Fruit fly (Drosophila melanogaster) whole organism, embryonic: ENCODE measurements around the gene wb.

Experiments used
- Asciz ChIP-seq: fragments of 200-800 bp; sonication (Bioruptor generic); optimal IDR thresholded peaks from 2 replicates; lab custom pipeline; 2017; ENCODE audit warnings: missing biosample characterization, mild to moderate bottlenecking, missing genetic modification characterization, missing genetic modification reagents
- B-H2 ChIP-seq: fragments of 200-800 bp; sonication (Bioruptor generic); optimal IDR thresholded peaks from 2 replicates; lab custom pipeline; 2018; ENCODE audit warnings: missing biosample characterization, mild to moderate bottlenecking, missing genetic modification characterization
- BEAF-32 ChIP-seq: fragments of 200-800 bp; sonication (Bioruptor generic); optimal IDR thresholded peaks from 3 replicates; lab custom pipeline; 2017; ENCODE audit warnings: missing biosample characterization, missing genetic modification characterization, mild to moderate bottlenecking, moderate library complexity, missing genetic modification reagents
- CG10147 ChIP-seq: fragments of 200-800 bp; sonication (Bioruptor generic); optimal IDR thresholded peaks from 2 replicates; lab custom pipeline; 2019; ENCODE audit warnings: missing biosample characterization, mild to moderate bottlenecking, missing genetic modification characterization, moderate library complexity
- CG10321 ChIP-seq: fragments of 200-800 bp; sonication (Bioruptor generic); IDR thresholded peaks from 2 replicates; pipeline ENCODE4 v1.3.6; 2022; ENCODE audit warnings: missing biosample characterization, missing genetic modification characterization
- CG10565 ChIP-seq: fragments of 200-800 bp; sonication (Bioruptor generic); optimal IDR thresholded peaks from 3 replicates; lab custom pipeline; 2016; ENCODE audit warnings: missing biosample characterization, mild to moderate bottlenecking, missing genetic modification characterization
- CG12071 ChIP-seq: fragments of 200-800 bp; sonication (Bioruptor generic); optimal IDR thresholded peaks from 3 replicates; lab custom pipeline; 2018; ENCODE audit warnings: missing biosample characterization, mild to moderate bottlenecking, missing genetic modification characterization
- CG15073 ChIP-seq: fragments of 200-800 bp; sonication (Bioruptor generic); optimal IDR thresholded peaks from 2 replicates; lab custom pipeline; 2016; ENCODE audit warnings: missing biosample characterization, missing genetic modification characterization
- CG17385 ChIP-seq: fragments of 200-800 bp; sonication (Bioruptor generic); optimal IDR thresholded peaks from 3 replicates; lab custom pipeline; 2018; ENCODE audit warnings: missing biosample characterization, mild to moderate bottlenecking, missing genetic modification characterization
- CG18599 ChIP-seq: fragments of 200-800 bp; sonication (Bioruptor generic); optimal IDR thresholded peaks from 3 replicates; lab custom pipeline; 2017; ENCODE audit warnings: missing biosample characterization, missing genetic modification characterization, mild to moderate bottlenecking, moderate library complexity, missing genetic modification reagents
- CG2712 ChIP-seq: fragments of 200-800 bp; optimal IDR thresholded peaks from 3 replicates; lab custom pipeline; 2019; ENCODE audit warnings: missing biosample characterization, mild to moderate bottlenecking, missing genetic modification characterization, moderate library complexity
- CG31441 ChIP-seq: fragments of 200-800 bp; sonication (Bioruptor generic); IDR thresholded peaks from 2 replicates; pipeline ENCODE4 v1.3.6; 2022; ENCODE audit warnings: missing biosample characterization, missing genetic modification characterization
- CG3726 ChIP-seq: fragments of 200-800 bp; sonication (Bioruptor generic); IDR thresholded peaks from 3 replicates; pipeline ENCODE4, ENCODE4 v1.3.6; 2022; ENCODE audit warnings: missing biosample characterization, missing genetic modification characterization
- CG3838 ChIP-seq: fragments of 200-800 bp; sonication (Bioruptor generic); optimal IDR thresholded peaks from 3 replicates; lab custom pipeline; 2016; ENCODE audit warnings: missing biosample characterization, missing genetic modification characterization
- CG43689 ChIP-seq: fragments of 200-800 bp; sonication (Bioruptor generic); IDR thresholded peaks from 2 replicates; pipeline ENCODE4 v1.3.6; 2022; ENCODE audit warnings: missing biosample characterization, missing genetic modification characterization
- CG5180 ChIP-seq: fragments of 200-800 bp; sonication (Bioruptor generic); optimal IDR thresholded peaks from 3 replicates; lab custom pipeline; 2017; ENCODE audit warnings: missing biosample characterization, missing genetic modification characterization, mild to moderate bottlenecking, moderate library complexity, missing genetic modification reagents
- D19B ChIP-seq: fragments of 200-800 bp; sonication (Bioruptor generic); optimal IDR thresholded peaks from 2 replicates; lab custom pipeline; 2017; ENCODE audit warnings: missing biosample characterization, mild to moderate bottlenecking, missing genetic modification characterization
- Deaf1 ChIP-seq: fragments of 200-800 bp; optimal IDR thresholded peaks from 3 replicates; lab custom pipeline; 2019; ENCODE audit warnings: missing biosample characterization, mild to moderate bottlenecking, missing genetic modification characterization, moderate library complexity
- Hr3 ChIP-seq: fragments of 200-800 bp; sonication (Bioruptor generic); optimal IDR thresholded peaks from 3 replicates; lab custom pipeline; 2016; ENCODE audit warnings: missing biosample characterization, missing genetic modification characterization
- Kr ChIP-seq: fragments of 200-800 bp; sonication (Bioruptor generic); optimal IDR thresholded peaks from 2 replicates; lab custom pipeline; 2017; ENCODE audit warnings: missing biosample characterization, mild to moderate bottlenecking, missing genetic modification characterization
- Lhr ChIP-seq: fragments of 200-800 bp; sonication (Bioruptor generic); optimal IDR thresholded peaks from 3 replicates; lab custom pipeline; 2017; ENCODE audit warnings: mild to moderate bottlenecking, missing biosample characterization, missing genetic modification reagents, missing genetic modification characterization
- Lim3 ChIP-seq: fragments of 200-800 bp; sonication (Bioruptor generic); IDR thresholded peaks from 2 replicates; pipeline ENCODE4 v1.3.6; 2022; ENCODE audit warnings: missing biosample characterization, missing genetic modification characterization
- NfI ChIP-seq: fragments of 200-800 bp; sonication (Bioruptor generic); optimal IDR thresholded peaks from 3 replicates; lab custom pipeline; 2018; ENCODE audit warnings: missing biosample characterization, mild to moderate bottlenecking, missing genetic modification characterization, moderate library complexity
- Rx ChIP-seq: fragments of 200-800 bp; sonication (Bioruptor generic); IDR thresholded peaks from 2 replicates; pipeline ENCODE4 v1.3.6; 2022; ENCODE audit warnings: missing biosample characterization, missing genetic modification characterization
- Spps ChIP-seq: fragments of 200-800 bp; sonication (Bioruptor generic); optimal IDR thresholded peaks from 2 replicates; lab custom pipeline; 2018; ENCODE audit warnings: missing biosample characterization, mild to moderate bottlenecking, missing genetic modification characterization
- Vsx1 ChIP-seq: fragments of 200-800 bp; sonication (Bioruptor generic); optimal IDR thresholded peaks from 2 replicates; lab custom pipeline; 2017; ENCODE audit warnings: missing biosample characterization, mild to moderate bottlenecking, missing genetic modification characterization, missing genetic modification reagents
- bsh ChIP-seq, 2 experiments: fragments of 200-800 bp; sonication (Bioruptor generic); optimal IDR thresholded peaks; 2 replicates each; lab custom pipeline; 2017 to 2018; ENCODE audit warnings: mild to moderate bottlenecking in 2 of 2, missing biosample characterization in 2 of 2, missing genetic modification characterization in 2 of 2, moderate library complexity in 1 of 2
- btn ChIP-seq: fragments of 200-800 bp; sonication (Bioruptor generic); optimal IDR thresholded peaks from 2 replicates; lab custom pipeline; 2016; ENCODE audit warnings: missing biosample characterization, missing genetic modification characterization
- crc ChIP-seq: fragments of 200-800 bp; sonication (Bioruptor generic); optimal IDR thresholded peaks from 2 replicates; lab custom pipeline; 2016; ENCODE audit warnings: missing biosample characterization, missing genetic modification characterization
- croc ChIP-seq: fragments of 200-800 bp; sonication (Bioruptor generic); conservative IDR thresholded peaks from 3 replicates; pipeline ENCODE4 v1.3.6; 2022; ENCODE audit warnings: missing biosample characterization, missing genetic modification characterization
- crol ChIP-seq: fragments of 200-800 bp; sonication (Bioruptor generic); IDR thresholded peaks from 2 replicates; pipeline ENCODE4 v1.3.6; 2022; ENCODE audit warnings: missing biosample characterization, missing genetic modification characterization
- gem ChIP-seq: fragments of 200-800 bp; sonication (Bioruptor generic); optimal IDR thresholded peaks from 2 replicates; lab custom pipeline; 2019; ENCODE audit warnings: missing biosample characterization, mild to moderate bottlenecking, missing genetic modification characterization, moderate library complexity
- grau ChIP-seq: fragments of 200-800 bp; optimal IDR thresholded peaks from 3 replicates; lab custom pipeline; 2019; ENCODE audit warnings: missing biosample characterization, mild to moderate bottlenecking, missing genetic modification characterization, moderate library complexity
- gro ChIP-seq: fragments of 200-800 bp; sonication (Bioruptor generic); optimal IDR thresholded peaks from 2 replicates; lab custom pipeline; 2016; ENCODE audit warnings: missing biosample characterization, missing genetic modification characterization
- klu ChIP-seq: fragments of 200-800 bp; sonication (Bioruptor generic); IDR thresholded peaks from 2 replicates; pipeline ENCODE4 v1.3.6; 2022; ENCODE audit warnings: missing biosample characterization, missing genetic modification characterization
- lbe ChIP-seq: fragments of 200-800 bp; sonication (Bioruptor generic); optimal IDR thresholded peaks from 2 replicates; lab custom pipeline; 2016; ENCODE audit warnings: missing biosample characterization, mild to moderate bottlenecking, missing genetic modification characterization
- maf-S ChIP-seq: fragments of 200-800 bp; sonication (Bioruptor generic); optimal IDR thresholded peaks from 2 replicates; lab custom pipeline; 2016; ENCODE audit warnings: missing biosample characterization, missing genetic modification characterization
- mirr ChIP-seq: fragments of 200-800 bp; sonication (Bioruptor generic); optimal IDR thresholded peaks from 3 replicates; lab custom pipeline; 2018; ENCODE audit warnings: missing biosample characterization, mild to moderate bottlenecking, missing genetic modification characterization
- nerfin-1 ChIP-seq: fragments of 200-800 bp; sonication (Bioruptor generic); optimal IDR thresholded peaks from 3 replicates; lab custom pipeline; 2019; ENCODE audit warnings: missing biosample characterization, mild to moderate bottlenecking, missing genetic modification characterization, moderate library complexity
- repo ChIP-seq: fragments of 200-800 bp; sonication (Bioruptor generic); optimal IDR thresholded peaks from 2 replicates; lab custom pipeline; 2016; ENCODE audit warnings: missing biosample characterization, missing genetic modification characterization
- scrt ChIP-seq: fragments of 200-800 bp; sonication (Bioruptor generic); optimal IDR thresholded peaks from 2 replicates; lab custom pipeline; 2018; ENCODE audit warnings: missing biosample characterization, mild to moderate bottlenecking, missing genetic modification characterization, moderate library complexity
- shn ChIP-seq: fragments of 200-800 bp; sonication (Bioruptor generic); optimal IDR thresholded peaks from 3 replicates; lab custom pipeline; 2016; ENCODE audit warnings: missing biosample characterization, missing genetic modification characterization
- tap ChIP-seq: fragments of 200-800 bp; optimal IDR thresholded peaks from 3 replicates; lab custom pipeline; 2019; ENCODE audit warnings: missing biosample characterization, mild to moderate bottlenecking, missing genetic modification characterization, moderate library complexity
- tll ChIP-seq, 2 experiments: fragments of 200-800 bp in 1 of 2; fragments of >200 bp in 1 of 2; sonication (Bioruptor generic) in 1 of 2; optimal IDR thresholded peaks; 2 replicates each; lab custom pipeline; 2017 to 2019; ENCODE audit warnings: missing biosample characterization in 2 of 2, missing genetic modification characterization in 2 of 2, mild to moderate bottlenecking in 1 of 2, moderate library complexity in 1 of 2
- tna ChIP-seq: fragments of 200-800 bp; sonication (Bioruptor generic); IDR thresholded peaks from 2 replicates; pipeline ENCODE4 v1.3.6; 2022; ENCODE audit warnings: missing biosample characterization, missing genetic modification characterization; ENCODE audit not compliant: partially characterized antibody
- toy ChIP-seq: fragments of 200-800 bp; sonication (Bioruptor generic); IDR thresholded peaks from 2 replicates; pipeline ENCODE4 v1.3.6; 2022; ENCODE audit warnings: missing biosample characterization, missing genetic modification characterization
- twi ChIP-seq: fragments of 200-800 bp; optimal IDR thresholded peaks from 2 replicates; lab custom pipeline; 2019; ENCODE audit warnings: missing biosample characterization, mild to moderate bottlenecking, missing genetic modification characterization, moderate library complexity
- unc-4 ChIP-seq: fragments of 200-800 bp; sonication (Bioruptor generic); IDR thresholded peaks from 2 replicates; pipeline ENCODE4 v1.3.6; 2022; ENCODE audit warnings: missing biosample characterization, missing genetic modification characterization; ENCODE audit not compliant: partially characterized antibody
- vnd ChIP-seq: fragments of 200-800 bp; sonication (Bioruptor generic); IDR thresholded peaks from 3 replicates; pipeline ENCODE4 v1.3.6; 2022; ENCODE audit warnings: missing biosample characterization, missing genetic modification characterization; ENCODE audit not compliant: partially characterized antibody

wb gene

DNA sequence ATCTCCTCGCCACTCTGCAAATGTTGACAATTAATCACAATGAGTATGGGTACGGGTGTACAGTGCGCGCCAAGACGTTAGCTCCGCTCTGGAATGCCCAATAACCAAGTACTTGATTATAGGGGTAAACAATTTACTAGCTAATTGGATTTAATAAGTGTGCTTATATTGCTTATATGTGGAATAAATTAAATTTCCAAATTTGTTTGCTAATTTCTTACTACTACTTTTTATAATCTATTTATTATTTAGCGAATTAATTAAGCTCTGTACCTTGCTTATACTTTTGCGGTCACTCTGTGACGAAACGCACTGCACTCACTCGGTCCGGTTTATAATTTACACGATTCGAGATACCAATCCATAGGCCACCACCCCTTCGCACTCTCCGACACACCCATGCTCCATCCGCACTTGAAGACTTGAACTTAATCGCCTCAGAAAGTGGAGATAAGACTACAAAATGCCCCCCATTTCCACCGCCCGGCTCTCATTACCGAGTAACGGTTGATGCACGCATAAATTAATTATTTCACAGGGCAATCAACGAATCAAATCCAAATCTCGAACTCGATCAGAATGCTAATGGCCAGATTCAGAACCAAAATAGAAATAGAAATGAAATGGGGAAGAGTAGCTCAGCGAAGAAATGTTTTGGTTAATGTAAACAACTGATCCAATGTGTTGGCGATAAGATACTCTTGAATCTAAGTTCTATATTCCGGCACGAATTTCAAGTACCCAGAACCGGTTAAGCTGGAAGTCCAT, 25.1 kb upstream of the wb start (continued):
- peak; percentile 72 for TF ChIP-seq gem (tag; lab: Kevin White, UChicago)
- no peak for TF ChIP-seq CG10147 (GFP tag; lab: Kevin White, UChicago)
- TF ChIP-seq CG43689 (GFP tag; lab: Robert Waterston, UW): no peak
- no peak for TF ChIP-seq btn (GFP tag; lab: Kevin White, UChicago)
- no peak for TF ChIP-seq mirr (GFP tag; lab: Kevin White, UChicago)
- TF ChIP-seq CG31441 (GFP tag; lab: Robert Waterston, UW): peak; percentile 62
- no peak for TF ChIP-seq maf-S (GFP tag; lab: Kevin White, UChicago)
- TF ChIP-seq Hr3 (GFP tag; lab: Kevin White, UChicago): no peak
- TF ChIP-seq gro (GFP tag; lab: Kevin White, UChicago): no peak
- no peak for TF ChIP-seq CG10565 (GFP tag; lab: Kevin White, UChicago)
- TF ChIP-seq CG17385 (GFP tag; lab: Kevin White, UChicago): peak; percentile 48
- no peak for TF ChIP-seq D19B (GFP tag; lab: Kevin White, UChicago)
- no peak for TF ChIP-seq repo (GFP tag; lab: Kevin White, UChicago)
- no peak for TF ChIP-seq toy (GFP tag; lab: Robert Waterston, UW)
- no peak for TF ChIP-seq lbe (GFP tag; lab: Kevin White, UChicago)
- TF ChIP-seq Deaf1: no peak
- no peak for TF ChIP-seq CG12071 (GFP tag; lab: Kevin White, UChicago)
- peak; percentile 71 to 73 for TF ChIP-seq bsh (GFP tag; optimal IDR thresholded peaks at IDR 0.05; lab: Kevin White, UChicago)
- TF ChIP-seq klu (GFP tag; lab: Robert Waterston, UW): no peak
- TF ChIP-seq NfI (GFP tag; lab: Kevin White, UChicago): no peak
- no peak for TF ChIP-seq tll (GFP tag; optimal IDR thresholded peaks at IDR 0.05; lab: Kevin White, UChicago)
- TF ChIP-seq unc-4 (GFP tag; lab: Robert Waterston, UW): no peak
- TF ChIP-seq Asciz (GFP tag; lab: Kevin White, UChicago): peak; percentile 66
- TF ChIP-seq CG5180 (GFP tag; lab: Kevin White, UChicago): peak; percentile 15
- peak; percentile 36 for TF ChIP-seq Spps (tag; lab: Kevin White, UChicago)
- peak; percentile 62 for TF ChIP-seq crol
- TF ChIP-seq vnd: no peak
- no peak for TF ChIP-seq CG10321 (GFP tag; lab: Robert Waterston, UW)
- TF ChIP-seq croc (GFP tag; lab: Robert Waterston, UW): peak; percentile 45; the same call in 2 of the 3 replicates
- peak; percentile 43 for TF ChIP-seq tap
- TF ChIP-seq B-H2 (GFP tag; lab: Kevin White, UChicago): no peak
- TF ChIP-seq Lhr (GFP tag; lab: Kevin White, UChicago): no peak
- TF ChIP-seq Vsx1 (GFP tag; lab: Kevin White, UChicago): peak; percentile 12
- TF ChIP-seq grau (tag; lab: Kevin White, UChicago): peak; percentile 42
- TF ChIP-seq CG18599 (GFP tag; lab: Kevin White, UChicago): peak; percentile 28
- no peak for TF ChIP-seq tna (GFP tag; lab: Robert Waterston, UW)
- no peak for TF ChIP-seq twi (tag; lab: Kevin White, UChicago)
- no peak for TF ChIP-seq CG3726 (GFP tag; lab: Robert Waterston, UW)
- no peak for TF ChIP-seq crc (GFP tag; lab: Kevin White, UChicago)
- TF ChIP-seq Rx (GFP tag; lab: Robert Waterston, UW): no peak
- peak; percentile 4 for TF ChIP-seq nerfin-1
- no peak for TF ChIP-seq CG15073 (GFP tag; lab: Kevin White, UChicago)
- no peak for TF ChIP-seq BEAF-32 (GFP tag; lab: Kevin White, UChicago)
- TF ChIP-seq scrt (GFP tag; lab: Kevin White, UChicago): no peak
- no peak for TF ChIP-seq Kr
- peak; percentile 69 for TF ChIP-seq CG2712 (tag; lab: Kevin White, UChicago)
- TF ChIP-seq shn (GFP tag; lab: Kevin White, UChicago): no peak
- no peak for TF ChIP-seq CG3838 (GFP tag; lab: Kevin White, UChicago)
- no peak for TF ChIP-seq Lim3 (GFP tag; lab: Robert Waterston, UW)
